Worm (Caenorhabditis elegans): ENCODE results near the gene eif-3.B.

The eif-3.B gene

DNA sequence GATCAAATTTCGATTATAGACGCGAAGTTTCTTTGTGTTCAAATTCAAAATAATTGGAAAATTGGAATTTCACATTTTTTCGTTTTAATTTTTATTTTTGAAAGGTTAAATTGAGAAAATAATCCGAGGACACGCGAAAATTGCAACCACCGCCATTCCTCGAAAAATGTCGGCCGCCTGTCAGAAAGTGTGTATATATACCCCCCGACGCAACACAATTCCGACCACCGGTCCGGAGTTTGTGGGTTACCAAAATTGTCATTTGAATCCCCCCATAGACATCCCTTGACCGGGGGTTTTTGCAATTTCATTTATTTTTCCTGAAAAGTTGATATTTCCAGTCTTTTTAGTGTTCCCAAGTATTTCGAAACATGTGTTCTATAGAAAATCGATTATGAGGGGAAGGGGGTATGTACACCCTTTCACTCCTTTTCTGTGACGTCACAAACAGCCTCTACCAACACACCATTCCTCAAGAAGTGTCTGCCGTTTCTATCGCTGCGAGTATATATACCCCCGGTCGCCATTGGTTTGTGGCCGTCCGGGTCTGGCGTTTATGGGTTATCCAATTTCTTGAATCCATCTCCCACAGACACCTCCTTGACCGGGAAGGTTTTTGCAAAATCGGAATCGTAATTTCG is 9.2 kb downstream of the eif-3.B start, which contains the start of gene W01D2.3 (continued):
- TF ChIP-seq snpc-1.1 (tag; optimal IDR thresholded peaks at IDR 0.05; ENCODE audit: insufficient read depth), result peak; percentile 92
- TF ChIP-seq C17E4.6 (GFP tag; IDR thresholded peaks at IDR 0.05), result no peak
- TF ChIP-seq lag-1 (GFP tag; IDR thresholded peaks at IDR 0.05), result no peak
- TF ChIP-seq ztf-6 (GFP tag; IDR thresholded peaks at IDR 0.05), result no peak
- peak; percentile 24 for TF ChIP-seq sptf-2 (GFP tag; optimal IDR thresholded peaks at IDR 0.05)
- TF ChIP-seq pbrm-1 (GFP tag; IDR thresholded peaks at IDR 0.05), result peak; percentile 47; the same call in 1 of the 2 replicates
- TF ChIP-seq rcor-1 (GFP tag; IDR thresholded peaks at IDR 0.05), result 0 out of 2 replicates have a peak, but pooled peaks have one; percentile 10
- peak; percentile 83 for TF ChIP-seq cebp-1 (GFP tag; IDR thresholded peaks at IDR 0.05)
- peak; percentile 94 for TF ChIP-seq cebp-1 (tag; optimal IDR thresholded peaks at IDR 0.05)
- peak; percentile 70 for TF ChIP-seq chd-7 (tag; optimal IDR thresholded peaks at IDR 0.05)
- TF ChIP-seq zim-3 (tag; optimal IDR thresholded peaks at IDR 0.05), result peak; percentile 77
- TF ChIP-seq ama-1 (optimal IDR thresholded peaks at IDR 0.05), result no peak
- TF ChIP-seq ama-1 (GFP tag; optimal IDR thresholded peaks at IDR 0.05), result peak in 1 of 2 experiments; percentile 49
- TF ChIP-seq T07F8.4 (tag; optimal IDR thresholded peaks at IDR 0.05), result peak; percentile 49
- peak; percentile 82 for TF ChIP-seq nfyb-1 (GFP tag; IDR thresholded peaks at IDR 0.05)
- no peak for TF ChIP-seq hlh-26 (GFP tag; conservative IDR thresholded peaks at IDR 0.05)
- TF ChIP-seq aptf-3 (GFP tag; IDR thresholded peaks at IDR 0.05), result no peak
- TF ChIP-seq tlf-1 (GFP tag; optimal IDR thresholded peaks at IDR 0.05), result peak; percentile 45
- peak; percentile 9; the same call in 1 of the 2 replicates for TF ChIP-seq nhr-120 (GFP tag; IDR thresholded peaks at IDR 0.05)
- no peak for TF ChIP-seq ccch-3 (GFP tag; optimal IDR thresholded peaks at IDR 0.05)
- TF ChIP-seq ZK185.1 (tag; optimal IDR thresholded peaks at IDR 0.05; ENCODE audit: poor library complexity, severe bottlenecking), result peak; percentile 91
- peak; percentile 75 for TF ChIP-seq ztf-26 (tag; optimal IDR thresholded peaks at IDR 0.05)
- TF ChIP-seq rpc-1 (optimal IDR thresholded peaks at IDR 0.05), result peak; percentile 88
- TF ChIP-seq rpc-1 (tag; optimal IDR thresholded peaks at IDR 0.05), result peak; percentile 73
- TF ChIP-seq let-526 (GFP tag; IDR thresholded peaks at IDR 0.05), result no peak
- peak; percentile 41 for TF ChIP-seq madf-6 (GFP tag; IDR thresholded peaks at IDR 0.05)
- 0 out of 2 replicates have a peak, but pooled peaks have one; percentile 19 for TF ChIP-seq bed-1 (GFP tag; IDR thresholded peaks at IDR 0.05)
- no peak for TF ChIP-seq mxl-1 (tag; optimal IDR thresholded peaks at IDR 0.05)
- TF ChIP-seq ztf-25 (GFP tag; IDR thresholded peaks at IDR 0.05), result 0 out of 2 replicates have a peak, but pooled peaks have one; percentile 4
- peak; percentile 76 for TF ChIP-seq snpc-1.3 (tag; optimal IDR thresholded peaks at IDR 0.05; ENCODE audit: insufficient read depth)
- TF ChIP-seq attf-5 (GFP tag; optimal IDR thresholded peaks at IDR 0.05), result peak; percentile 16
- TF ChIP-seq F37B4.10 (GFP tag; IDR thresholded peaks at IDR 0.05), result no peak
- TF ChIP-seq sdz-38 (tag; optimal IDR thresholded peaks at IDR 0.05), result no peak
- TF ChIP-seq madf-8 (GFP tag; conservative IDR thresholded peaks at IDR 0.05), result no peak
- peak; percentile 69 for TF ChIP-seq B0261.1 (tag; optimal IDR thresholded peaks at IDR 0.05)
- no peak for TF ChIP-seq Y79H2A.3 (GFP tag; conservative IDR thresholded peaks at IDR 0.05)
- TF ChIP-seq fkh-3 (tag; optimal IDR thresholded peaks at IDR 0.05), result no peak
- peak; percentile 38 for TF ChIP-seq ztf-18 (tag; optimal IDR thresholded peaks at IDR 0.05)
- peak; percentile 32; the same call in 1 of the 2 replicates for TF ChIP-seq zfh-2 (GFP tag; conservative IDR thresholded peaks at IDR 0.05)
- no peak for TF ChIP-seq hrde-1 (tag; optimal IDR thresholded peaks at IDR 0.05; ENCODE audit: borderline replicate concordance)
- no peak for TF ChIP-seq B0019.2 (GFP tag; conservative IDR thresholded peaks at IDR 0.05)
- TF ChIP-seq dox-1 (GFP tag; IDR thresholded peaks at IDR 0.05), result peak; percentile 76
- peak; percentile 80 for TF ChIP-seq atf-7 (tag; optimal IDR thresholded peaks at IDR 0.05)
- no peak for TF ChIP-seq ceh-91 (GFP tag; IDR thresholded peaks at IDR 0.05)
- TF ChIP-seq nhr-179 (tag; optimal IDR thresholded peaks at IDR 0.05), result no peak
- TF ChIP-seq aptf-2 (GFP tag; conservative IDR thresholded peaks at IDR 0.05), result no peak
- peak; percentile 44; the same call in 1 of the 2 replicates for TF ChIP-seq Y53G8AR.9 (GFP tag; conservative IDR thresholded peaks at IDR 0.05)
- TF ChIP-seq ztf-22 (GFP tag; optimal IDR thresholded peaks at IDR 0.05), result peak; percentile 21

Data from whole organism, young adult.